Fruit fly (Drosophila melanogaster): ENCODE measurements around the gene Spg7.

DNA sequence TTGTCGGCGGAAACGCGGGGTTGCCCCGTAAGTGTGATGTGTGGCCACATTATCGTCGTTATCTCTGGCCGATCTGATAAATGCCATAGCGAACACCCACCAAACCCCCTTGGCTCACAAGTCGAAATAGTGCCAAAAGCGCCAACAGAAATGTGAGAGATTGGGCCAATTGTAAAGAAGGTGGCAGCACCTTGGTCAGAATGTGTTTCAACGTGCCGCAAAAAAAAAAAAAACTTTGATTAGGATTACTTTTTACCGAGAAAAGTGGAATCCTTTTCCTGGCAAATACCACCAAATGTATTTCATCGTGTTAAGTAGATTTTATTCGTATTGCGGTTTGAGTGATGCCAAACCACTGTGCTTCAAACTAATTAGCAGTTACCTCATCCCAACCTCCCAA lies 45.0 kb upstream of the Spg7 start:
- TF ChIP-seq Neu2 (GFP tag; optimal IDR thresholded peaks at IDR 0.05; ENCODE audit: borderline replicate concordance) (no peak), ewg (GFP tag; optimal IDR thresholded peaks at IDR 0.05) (peak; percentile 22), CG30020 (tag; optimal IDR thresholded peaks at IDR 0.05) (no peak), yki (optimal IDR thresholded peaks at IDR 0.05) (no peak), Sry-δ (GFP tag; optimal IDR thresholded peaks at IDR 0.05) (peak; percentile 43), bab2 (GFP tag; optimal IDR thresholded peaks at IDR 0.05) (peak; percentile 78), Camta (GFP tag; optimal IDR thresholded peaks at IDR 0.05) (peak; percentile 67), CG8281 (tag; optimal IDR thresholded peaks at IDR 0.05) (peak; percentile 37), CG8478 (optimal IDR thresholded peaks at IDR 0.05) (no peak), cad (GFP tag; optimal IDR thresholded peaks at IDR 0.05) (no peak), CG7987 (GFP tag; optimal IDR thresholded peaks at IDR 0.05) (no peak)

Data from whole organism, embryonic.